Fruit fly (Drosophila melanogaster) whole organism, embryonic: ENCODE data around the gene CG31016.

Experiments used
- B-H1 ChIP-seq: fragments of 200-800 bp; sonication (Bioruptor generic); IDR thresholded peaks from 3 replicates; pipeline ENCODE4 v1.3.6; 2022; ENCODE audit warnings: missing biosample characterization, missing genetic modification characterization
- Blimp-1 ChIP-seq: fragments of 200-800 bp; sonication (Bioruptor generic); optimal IDR thresholded peaks from 3 replicates; lab custom pipeline; 2018; ENCODE audit warnings: missing biosample characterization, missing genetic modification characterization, mild to moderate bottlenecking, moderate library complexity, missing genetic modification reagents
- CG10431 ChIP-seq: fragments of 200-800 bp; sonication (Bioruptor generic); optimal IDR thresholded peaks from 3 replicates; lab custom pipeline; 2018; ENCODE audit warnings: missing biosample characterization, mild to moderate bottlenecking, missing genetic modification characterization
- CG11093 ChIP-seq: fragments of 200-800 bp; sonication (Bioruptor generic); IDR thresholded peaks from 3 replicates; pipeline ENCODE4 v1.3.6; 2022; ENCODE audit warnings: missing biosample characterization, missing genetic modification characterization
- CG12104 ChIP-seq: fragments of 200-800 bp; sonication (Bioruptor generic); optimal IDR thresholded peaks from 3 replicates; lab custom pipeline; 2016; ENCODE audit warnings: missing biosample characterization, missing genetic modification characterization
- CG15479 ChIP-seq: fragments of 200-800 bp; sonication (Bioruptor generic); optimal IDR thresholded peaks from 3 replicates; lab custom pipeline; 2019; ENCODE audit warnings: missing biosample characterization, mild to moderate bottlenecking, missing genetic modification characterization, moderate library complexity
- CG15696 ChIP-seq: fragments of 200-800 bp; sonication (Bioruptor generic); optimal IDR thresholded peaks from 2 replicates; lab custom pipeline; 2019; ENCODE audit warnings: missing biosample characterization, mild to moderate bottlenecking, missing genetic modification characterization, moderate library complexity
- CG1603 ChIP-seq: fragments of 200-800 bp; sonication (Bioruptor generic); optimal IDR thresholded peaks from 2 replicates; lab custom pipeline; 2019; ENCODE audit warnings: missing biosample characterization, mild to moderate bottlenecking, missing genetic modification characterization, moderate library complexity
- CG2889 ChIP-seq: fragments of 200-800 bp; sonication (Bioruptor generic); IDR thresholded peaks from 3 replicates; pipeline ENCODE4 v1.3.6; 2022; ENCODE audit warnings: missing biosample characterization, missing genetic modification characterization
- CG34224 ChIP-seq: fragments of 200-800 bp; sonication (Bioruptor generic); IDR thresholded peaks from 3 replicates; pipeline ENCODE4 v1.3.6; 2022; ENCODE audit warnings: missing biosample characterization, missing genetic modification characterization; ENCODE audit not compliant: partially characterized antibody
- CG3995 ChIP-seq: fragments of 200-800 bp; sonication (Bioruptor generic); optimal IDR thresholded peaks from 3 replicates; lab custom pipeline; 2016; ENCODE audit warnings: missing biosample characterization, missing genetic modification characterization
- CG43689 ChIP-seq: fragments of 200-800 bp; sonication (Bioruptor generic); IDR thresholded peaks from 2 replicates; pipeline ENCODE4 v1.3.6; 2022; ENCODE audit warnings: missing biosample characterization, missing genetic modification characterization
- CG6272 ChIP-seq: fragments of 200-800 bp; sonication (Bioruptor generic); IDR thresholded peaks from 2 replicates; pipeline ENCODE4 v1.3.6; 2022; ENCODE audit warnings: missing biosample characterization, missing genetic modification characterization
- CG7745 ChIP-seq: fragments of 200-800 bp; sonication (Bioruptor generic); optimal IDR thresholded peaks from 2 replicates; lab custom pipeline; 2018; ENCODE audit warnings: missing biosample characterization, mild to moderate bottlenecking, missing genetic modification characterization, moderate library complexity
- CG8359 ChIP-seq: fragments of 200-800 bp; sonication (Bioruptor generic); optimal IDR thresholded peaks from 2 replicates; lab custom pipeline; 2017; ENCODE audit warnings: missing biosample characterization, mild to moderate bottlenecking, missing genetic modification characterization, borderline replicate concordance
- Dip3 ChIP-seq: fragments of 200-800 bp; sonication (Bioruptor generic); optimal IDR thresholded peaks from 3 replicates; lab custom pipeline; 2016; ENCODE audit warnings: missing biosample characterization, missing genetic modification characterization
- Drgx ChIP-seq: fragments of 200-800 bp; sonication (Bioruptor generic); IDR thresholded peaks from 2 replicates; pipeline ENCODE4 v1.3.6; 2022; ENCODE audit warnings: missing biosample characterization, missing genetic modification characterization
- GATAe ChIP-seq: fragments of 200-800 bp; sonication (Bioruptor generic); conservative IDR thresholded peaks from 2 replicates; pipeline ENCODE4 v1.3.6; 2022; ENCODE audit warnings: missing biosample characterization, missing genetic modification characterization
- H2.0 ChIP-seq: fragments of 200-800 bp; sonication (Bioruptor generic); IDR thresholded peaks from 2 replicates; pipeline ENCODE4 v1.3.6; 2022; ENCODE audit warnings: missing biosample characterization, missing genetic modification characterization
- HmgD ChIP-seq: fragments of 200-800 bp; sonication (Bioruptor generic); optimal IDR thresholded peaks from 3 replicates; lab custom pipeline; 2016; ENCODE audit warnings: missing biosample characterization, missing genetic modification characterization
- Hr3 ChIP-seq: fragments of 200-800 bp; sonication (Bioruptor generic); optimal IDR thresholded peaks from 3 replicates; lab custom pipeline; 2016; ENCODE audit warnings: missing biosample characterization, missing genetic modification characterization
- Med ChIP-seq: fragments of 200-800 bp; sonication (Bioruptor generic); peaks from one replicate; lab custom pipeline; 2016; ENCODE audit warnings: missing biosample characterization, missing genetic modification characterization, mild to moderate bottlenecking, inconsistent platforms, moderate library complexity
- Pdp1 ChIP-seq, 2 experiments: fragments of 200-800 bp; sonication (Bioruptor generic); optimal IDR thresholded peaks; 3 replicates each; lab custom pipeline; 2016; ENCODE audit warnings: missing biosample characterization in 2 of 2, missing genetic modification characterization in 2 of 2, mild to moderate bottlenecking in 1 of 2, moderate library complexity in 1 of 2
- aop ChIP-seq: fragments of 200-800 bp; sonication (Bioruptor generic); IDR thresholded peaks from 2 replicates; pipeline ENCODE4 v1.3.6; 2022; ENCODE audit warnings: missing biosample characterization, missing genetic modification characterization
- ara ChIP-seq: fragments of 200-800 bp; sonication (Bioruptor generic); IDR thresholded peaks from 2 replicates; pipeline ENCODE4 v1.3.6; 2022; ENCODE audit warnings: missing biosample characterization, missing genetic modification characterization
- bigmax ChIP-seq: fragments of 200-800 bp; sonication (Bioruptor generic); optimal IDR thresholded peaks from 2 replicates; lab custom pipeline; 2018; ENCODE audit warnings: missing biosample characterization, mild to moderate bottlenecking, missing genetic modification characterization
- bsh ChIP-seq, 2 experiments: fragments of 200-800 bp; sonication (Bioruptor generic); optimal IDR thresholded peaks; 2 replicates each; lab custom pipeline; 2017 to 2018; ENCODE audit warnings: mild to moderate bottlenecking in 2 of 2, missing biosample characterization in 2 of 2, missing genetic modification characterization in 2 of 2, moderate library complexity in 1 of 2
- dati ChIP-seq: fragments of 200-800 bp; sonication (Bioruptor generic); IDR thresholded peaks from 2 replicates; pipeline ENCODE4 v1.3.6; 2022; ENCODE audit warnings: missing biosample characterization, missing genetic modification characterization
- eyg ChIP-seq: fragments of 200-800 bp; sonication (Bioruptor generic); optimal IDR thresholded peaks from 3 replicates; lab custom pipeline; 2016; ENCODE audit warnings: missing biosample characterization, missing genetic modification characterization
- grn ChIP-seq: fragments of 200-800 bp; sonication (Bioruptor generic); optimal IDR thresholded peaks from 3 replicates; lab custom pipeline; 2017; ENCODE audit warnings: missing biosample characterization, missing genetic modification characterization
- lbe ChIP-seq: fragments of 200-800 bp; sonication (Bioruptor generic); optimal IDR thresholded peaks from 2 replicates; lab custom pipeline; 2016; ENCODE audit warnings: missing biosample characterization, mild to moderate bottlenecking, missing genetic modification characterization
- lola ChIP-seq, 3 experiments: fragments of >200 bp in 2 of 3; fragments of 200-800 bp in 1 of 3; sonication (Bioruptor generic) in 1 of 3; optimal IDR thresholded peaks; 2 replicates each; lab custom pipeline; 2017 to 2019; ENCODE audit warnings: missing biosample characterization in 3 of 3, missing genetic modification characterization in 3 of 3, mild to moderate bottlenecking in 1 of 3, moderate library complexity in 1 of 3
- nmo ChIP-seq: fragments of 200-800 bp; sonication (Bioruptor generic); optimal IDR thresholded peaks from 2 replicates; lab custom pipeline; 2018; ENCODE audit warnings: missing biosample characterization, mild to moderate bottlenecking, missing genetic modification characterization, moderate library complexity
- prd ChIP-seq, 3 experiments: fragments of >200 bp in 2 of 3; fragments of 200-800 bp in 1 of 3; sonication (Bioruptor generic) in 1 of 3; optimal IDR thresholded peaks in 2 of 3; IDR thresholded peaks in 1 of 3; 2 replicates in 2 of 3; 3 replicates in 1 of 3; pipeline versions ENCODE4 v1.3.6 to Lab custom; 2017 to 2022; ENCODE audit warnings: missing biosample characterization in 1 of 3, missing genetic modification characterization in 1 of 3
- psq ChIP-seq: fragments of 200-800 bp; sonication (Bioruptor generic); optimal IDR thresholded peaks from 2 replicates; lab custom pipeline; 2017; ENCODE audit warnings: missing biosample characterization, missing genetic modification characterization
- slp2 ChIP-seq: fragments of 200-800 bp; sonication (Bioruptor generic); optimal IDR thresholded peaks from 2 replicates; lab custom pipeline; 2016; ENCODE audit warnings: missing biosample characterization, missing genetic modification characterization
- sob ChIP-seq: fragments of 200-800 bp; sonication (Bioruptor generic); IDR thresholded peaks from 2 replicates; pipeline ENCODE4 v1.3.6; 2022; ENCODE audit warnings: missing biosample characterization, missing genetic modification characterization
- tgo ChIP-seq: fragments of 200-800 bp; sonication (Bioruptor generic); IDR thresholded peaks from 3 replicates; pipeline ENCODE4 v1.3.6; 2022; ENCODE audit warnings: missing biosample characterization, missing genetic modification characterization
- tll ChIP-seq, 2 experiments: fragments of 200-800 bp in 1 of 2; fragments of >200 bp in 1 of 2; sonication (Bioruptor generic) in 1 of 2; optimal IDR thresholded peaks; 2 replicates each; lab custom pipeline; 2017 to 2019; ENCODE audit warnings: missing biosample characterization in 2 of 2, missing genetic modification characterization in 2 of 2, mild to moderate bottlenecking in 1 of 2, moderate library complexity in 1 of 2
- trh ChIP-seq: fragments of 200-800 bp; sonication (Bioruptor generic); optimal IDR thresholded peaks from 2 replicates; lab custom pipeline; 2016; ENCODE audit warnings: missing biosample characterization, missing genetic modification characterization
- tx ChIP-seq: fragments of 200-800 bp; sonication (Bioruptor generic); optimal IDR thresholded peaks from 2 replicates; lab custom pipeline; 2016; ENCODE audit warnings: missing biosample characterization, missing genetic modification characterization
- vfl ChIP-seq: fragments of 200-800 bp; sonication (Bioruptor generic); optimal IDR thresholded peaks from 2 replicates; lab custom pipeline; 2016; ENCODE audit warnings: missing biosample characterization, missing genetic modification characterization
- vnd ChIP-seq: fragments of 200-800 bp; sonication (Bioruptor generic); IDR thresholded peaks from 3 replicates; pipeline ENCODE4 v1.3.6; 2022; ENCODE audit warnings: missing biosample characterization, missing genetic modification characterization; ENCODE audit not compliant: partially characterized antibody
- vvl ChIP-seq: fragments of 200-800 bp; sonication (Bioruptor generic); IDR thresholded peaks from 2 replicates; pipeline ENCODE4 v1.3.6; 2022; ENCODE audit warnings: missing biosample characterization, missing genetic modification characterization
- wek ChIP-seq: fragments of 200-800 bp; sonication (Bioruptor generic); optimal IDR thresholded peaks from 3 replicates; lab custom pipeline; 2018; ENCODE audit warnings: missing biosample characterization, mild to moderate bottlenecking, missing genetic modification characterization, moderate library complexity

Gene CG31016

dm6 chr3R:30566181-30566902 is 39.6 kb upstream of the CG31016 start:
- TF ChIP-seq Blimp-1 (GFP tag; lab: Kevin White, UChicago) (peak; percentile 63), CG7745 (tag; lab: Kevin White, UChicago) (peak; percentile 70), grn (GFP tag; lab: Kevin White, UChicago) (no peak), CG10431 (GFP tag; lab: Kevin White, UChicago) (no peak), B-H1 (GFP tag; lab: Robert Waterston, UW) (no peak), CG8359 (GFP tag; lab: Kevin White, UChicago) (peak; percentile 95), Pdp1 (GFP tag; optimal IDR thresholded peaks at IDR 0.05; lab: Kevin White, UChicago) (peak in 1 of 2 experiments; percentile 32), vvl (GFP tag; lab: Robert Waterston, UW) (peak; percentile 33; the same call in 1 of the 2 replicates)

- TF ChIP-seq CG1603 (tag; lab: Kevin White, UChicago) (peak; percentile 21), bsh (GFP tag; optimal IDR thresholded peaks at IDR 0.05; lab: Kevin White, UChicago) (peak; percentile 0 to 19), grn (GFP tag; lab: Kevin White, UChicago) (no peak), lola (GFP tag; optimal IDR thresholded peaks at IDR 0.05; lab: Kevin White, UChicago) (no peak), Drgx (peak; percentile 71), CG15479 (no peak), vnd (GFP tag; lab: Robert Waterston, UW) (no peak), CG11093 (no peak), Med (GFP tag; lab: Kevin White, UChicago) (peak; percentile 16), Hr3 (GFP tag; lab: Kevin White, UChicago) (no peak), CG12104 (GFP tag; lab: Kevin White, UChicago) (no peak), bigmax (GFP tag; lab: Kevin White, UChicago) (no peak), lbe (no peak), prd (optimal IDR thresholded peaks at IDR 0.05; lab: Kevin White, UChicago) (no peak), prd (GFP tag; IDR thresholded peaks at IDR 0.05; lab: Robert Waterston, UW) (peak; percentile 37; the same call in 1 of the 3 replicates)
These were observed 38.8 kb upstream of the CG31016 start for dm6 chr3R:30567215-30567614.

- TF ChIP-seq nmo (GFP tag; lab: Kevin White, UChicago) (peak; percentile 80), tgo (GFP tag; lab: Robert Waterston, UW) (peak; percentile 79), CG2889 (GFP tag; lab: Robert Waterston, UW) (peak; percentile 42; the same call in 1 of the 3 replicates), Dip3 (GFP tag; lab: Kevin White, UChicago) (no peak), CG15696 (tag; lab: Kevin White, UChicago) (peak; percentile 47), H2.0 (GFP tag; lab: Robert Waterston, UW) (peak; percentile 73), psq (GFP tag; lab: Kevin White, UChicago) (no peak), tll (GFP tag; optimal IDR thresholded peaks at IDR 0.05; lab: Kevin White, UChicago) (peak in 1 of 2 experiments; percentile 55), CG3995 (GFP tag; lab: Kevin White, UChicago) (no peak), CG6272 (peak; percentile 57), slp2 (GFP tag; lab: Kevin White, UChicago) (peak; percentile 23), wek (GFP tag; lab: Kevin White, UChicago) (peak; percentile 54), GATAe (no peak), ara (GFP tag; lab: Robert Waterston, UW) (peak; percentile 86), sob (no peak), CG43689 (GFP tag; lab: Robert Waterston, UW) (0 out of 2 replicates have a peak, but pooled peaks have one; percentile 40), dati (GFP tag; lab: Robert Waterston, UW) (peak; percentile 51; the same call in 1 of the 2 replicates), CG34224 (no peak), trh (GFP tag; lab: Kevin White, UChicago) (peak; percentile 16), eyg (GFP tag; lab: Kevin White, UChicago) (peak; percentile 13), aop (GFP tag; lab: Robert Waterston, UW) (no peak), vfl (GFP tag; lab: Kevin White, UChicago) (no peak), tx (GFP tag; lab: Kevin White, UChicago) (peak; percentile 34), HmgD (GFP tag; lab: Kevin White, UChicago) (no peak)
These were observed 35.3 kb upstream of the CG31016 start for dm6 chr3R:30570554-30571141.
